Fruit fly (Drosophila melanogaster): ENCODE results near the gene CG5623.
A peak's percentile ranks its signal among the peaks of the same experiment; 100 is the strongest.

CG5623 gene

dm6 chr3R:15792427-15792826 lies 25.2 kb upstream of the CG5623 start, which contains the start of gene Acyp2 (continued):
- TF ChIP-seq CG10267 (tag; optimal IDR thresholded peaks at IDR 0.05) (peak; percentile 44), D19B (GFP tag; optimal IDR thresholded peaks at IDR 0.05) (peak; percentile 6), CG3995 (GFP tag; optimal IDR thresholded peaks at IDR 0.05) (no peak), CG7963 (GFP tag; IDR thresholded peaks at IDR 0.05; ENCODE audit: partially characterized antibody) (no peak), Nf-YB (GFP tag; optimal IDR thresholded peaks at IDR 0.05) (no peak), CG3065 (GFP tag; optimal IDR thresholded peaks at IDR 0.05) (no peak), schlank (tag; optimal IDR thresholded peaks at IDR 0.05) (no peak), CG2116 (GFP tag; optimal IDR thresholded peaks at IDR 0.05) (peak; percentile 41), maf-S (GFP tag; optimal IDR thresholded peaks at IDR 0.05) (no peak), HHEX (GFP tag; optimal IDR thresholded peaks at IDR 0.05) (no peak), CG9437 (GFP tag; optimal IDR thresholded peaks at IDR 0.05) (no peak), CG17359 (tag; optimal IDR thresholded peaks at IDR 0.05) (no peak), CG15479 (GFP tag; optimal IDR thresholded peaks at IDR 0.05) (no peak), lmd (GFP tag; IDR thresholded peaks at IDR 0.05) (no peak), CG18764 (GFP tag; optimal IDR thresholded peaks at IDR 0.05) (no peak), vnd (GFP tag; IDR thresholded peaks at IDR 0.05; ENCODE audit: partially characterized antibody) (no peak), CG17829 (tag; optimal IDR thresholded peaks at IDR 0.05) (peak; percentile 45), NC2α (GFP tag; optimal IDR thresholded peaks at IDR 0.05) (no peak), ato (GFP tag; IDR thresholded peaks at IDR 0.05; ENCODE audit: partially characterized antibody) (no peak; the same call in 1 of the 2 replicates), gce (GFP tag; IDR thresholded peaks at IDR 0.05) (no peak), hth (optimal IDR thresholded peaks at IDR 0.05) (no peak), CG2199 (GFP tag; IDR thresholded peaks at IDR 0.05) (peak; percentile 75; the same call in 2 of the 3 replicates), gfzf (GFP tag; optimal IDR thresholded peaks at IDR 0.05) (peak; percentile 53), TFAM (GFP tag; optimal IDR thresholded peaks at IDR 0.05) (no peak), Dek (tag; optimal IDR thresholded peaks at IDR 0.05) (no peak), kay (GFP tag; optimal IDR thresholded peaks at IDR 0.05) (peak; percentile 12), CG16779 (GFP tag; IDR thresholded peaks at IDR 0.05) (no peak), hkb (optimal IDR thresholded peaks at IDR 0.05) (no peak), hkb (GFP tag; IDR thresholded peaks at IDR 0.05) (0 out of 2 replicates have a peak, but pooled peaks have one; percentile 13), CG13287 (GFP tag; IDR thresholded peaks at IDR 0.05; ENCODE audit: partially characterized antibody) (peak; percentile 71), sim (GFP tag; IDR thresholded peaks at IDR 0.05) (no peak), fd96Cb (tag; optimal IDR thresholded peaks at IDR 0.05) (no peak), CG17568 (GFP tag; optimal IDR thresholded peaks at IDR 0.05) (no peak), zfh1 (GFP tag; IDR thresholded peaks at IDR 0.05) (0 out of 3 replicates have a peak, but pooled peaks have one; percentile 21), CG15269 (tag; optimal IDR thresholded peaks at IDR 0.05) (no peak), CG6254 (GFP tag; optimal IDR thresholded peaks at IDR 0.05) (no peak), C15 (GFP tag; IDR thresholded peaks at IDR 0.05) (no peak), Fer2 (tag; optimal IDR thresholded peaks at IDR 0.05) (no peak), Dll (GFP tag; IDR thresholded peaks at IDR 0.05; ENCODE audit: partially characterized antibody) (peak; percentile 46), Bgb (GFP tag; IDR thresholded peaks at IDR 0.05; ENCODE audit: partially characterized antibody) (peak; percentile 67), aop (GFP tag; IDR thresholded peaks at IDR 0.05) (no peak), tin (GFP tag; optimal IDR thresholded peaks at IDR 0.05) (peak; percentile 36), gcm2 (GFP tag; optimal IDR thresholded peaks at IDR 0.05) (no peak), CG4820 (GFP tag; optimal IDR thresholded peaks at IDR 0.05) (no peak), dpn (GFP tag; optimal IDR thresholded peaks at IDR 0.05) (peak in 1 of 2 experiments; percentile 55), CG12391 (tag; optimal IDR thresholded peaks at IDR 0.05) (peak; percentile 41), HmgZ (tag; optimal IDR thresholded peaks at IDR 0.05) (peak; percentile 70), CG7271 (tag; optimal IDR thresholded peaks at IDR 0.05) (no peak), CG8944 (GFP tag; optimal IDR thresholded peaks at IDR 0.05) (peak; percentile 29), Rfx (GFP tag; IDR thresholded peaks at IDR 0.05) (peak; percentile 74), Dfd (GFP tag; optimal IDR thresholded peaks at IDR 0.05) (no peak)

Measured in whole organism, embryonic.